Worm (Caenorhabditis elegans): ENCODE results near the gene clec-39.

The clec-39 gene

ce11 chrV:16729961-16730360 is 9.1 kb upstream of the clec-39 start, which contains the start of gene srz-99:
srz-99 (plus strand) TSS chrV:16730261.
- no peak for TF ChIP-seq W03F9.2 (tag; optimal IDR thresholded peaks at IDR 0.05)
- TF ChIP-seq dao-5 (tag; optimal IDR thresholded peaks at IDR 0.05) = no peak
- no peak for TF ChIP-seq him-1 (tag; optimal IDR thresholded peaks at IDR 0.05)

DNA sequence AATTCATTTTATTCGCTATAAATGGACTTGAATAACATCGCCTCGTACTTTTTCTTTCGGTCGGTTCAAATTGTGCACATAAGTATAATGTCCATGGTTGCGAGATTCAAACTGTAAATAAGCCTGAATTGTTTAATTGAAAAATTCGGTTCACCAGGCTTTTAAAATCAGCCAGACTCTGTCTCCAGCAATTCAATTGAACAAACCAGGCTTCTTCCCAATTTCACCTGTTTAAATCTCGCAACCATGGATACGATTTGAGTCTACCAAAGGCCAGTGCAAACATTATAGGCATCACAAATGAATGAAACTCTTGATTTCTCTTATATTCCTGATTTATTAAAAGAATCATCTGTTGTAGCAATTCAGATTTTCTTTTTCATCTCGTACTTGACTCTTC is 7.5 kb upstream of the clec-39 start, which contains the start of gene srz-100:
srz-100 (plus strand) TSS at position 301 of the 400 bp plus-strand sequence.
- no peak for TF ChIP-seq dao-5 (tag; optimal IDR thresholded peaks at IDR 0.05)
- TF ChIP-seq W03F9.2 (tag; optimal IDR thresholded peaks at IDR 0.05) = no peak
- no peak for TF ChIP-seq him-1 (tag; optimal IDR thresholded peaks at IDR 0.05)

- no peak for TF ChIP-seq W03F9.2 (tag; optimal IDR thresholded peaks at IDR 0.05)
- TF ChIP-seq him-1 (tag; optimal IDR thresholded peaks at IDR 0.05) = no peak
- no peak for TF ChIP-seq dao-5 (tag; optimal IDR thresholded peaks at IDR 0.05)
These were observed 5.4 kb upstream of the clec-39 start, which contains the start of gene T25E12.16 for ce11 chrV:16733681-16734080. T25E12.16 (minus strand) TSS chrV:16733781.

DNA sequence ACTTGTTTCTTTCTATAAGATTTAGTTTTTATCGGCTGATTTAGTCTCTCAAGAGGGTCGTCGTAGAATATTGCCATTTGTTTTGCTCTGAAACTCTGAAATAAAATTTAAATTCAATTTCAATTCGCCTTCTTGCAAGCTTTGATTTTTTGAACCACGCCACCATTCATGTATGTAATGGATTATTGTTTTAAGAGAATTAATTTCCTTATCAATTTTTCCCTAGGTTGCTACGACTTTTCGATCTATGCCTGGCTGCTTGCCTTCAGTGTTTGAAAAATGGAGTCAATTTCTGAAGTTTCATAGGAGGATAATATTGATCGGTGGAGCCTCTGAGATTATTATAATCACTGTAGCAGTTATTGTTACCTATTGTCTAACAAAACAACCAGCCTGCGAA is 3.5 kb upstream of the clec-39 start, which contains the start of the genes clec-38 and clec-34:
clec-38 (minus strand) TSS at position 101 of the 400 bp plus-strand sequence.
clec-34 (plus strand) TSS at position 248 of the 400 bp plus-strand sequence.
- TF ChIP-seq W03F9.2 (tag; optimal IDR thresholded peaks at IDR 0.05) = no peak
- TF ChIP-seq him-1 (tag; optimal IDR thresholded peaks at IDR 0.05) = no peak
- no peak for TF ChIP-seq dao-5 (tag; optimal IDR thresholded peaks at IDR 0.05)

- TF ChIP-seq W03F9.2 (tag; optimal IDR thresholded peaks at IDR 0.05) (no peak), him-1 (tag; optimal IDR thresholded peaks at IDR 0.05) (no peak), dao-5 (tag; optimal IDR thresholded peaks at IDR 0.05) (no peak)
These were observed 3.1 kb downstream of the clec-39 start, which contains the start of gene T25E12.6 for ce11 chrV:16742123-16742522. T25E12.6 (plus strand) TSS chrV:16742423.

- no peak for TF ChIP-seq him-1 (tag; optimal IDR thresholded peaks at IDR 0.05)
- TF ChIP-seq W03F9.2 (tag; optimal IDR thresholded peaks at IDR 0.05) = no peak
- TF ChIP-seq dao-5 (tag; optimal IDR thresholded peaks at IDR 0.05) = no peak
These were observed 5.7 kb downstream of the clec-39 start for ce11 chrV:16744783-16745182.

ce11 chrV:16745214-16745613 is 6.1 kb downstream of the clec-39 start:
- TF ChIP-seq dao-5 (tag; optimal IDR thresholded peaks at IDR 0.05) (no peak), W03F9.2 (tag; optimal IDR thresholded peaks at IDR 0.05) (no peak), him-1 (tag; optimal IDR thresholded peaks at IDR 0.05) (no peak)

DNA sequence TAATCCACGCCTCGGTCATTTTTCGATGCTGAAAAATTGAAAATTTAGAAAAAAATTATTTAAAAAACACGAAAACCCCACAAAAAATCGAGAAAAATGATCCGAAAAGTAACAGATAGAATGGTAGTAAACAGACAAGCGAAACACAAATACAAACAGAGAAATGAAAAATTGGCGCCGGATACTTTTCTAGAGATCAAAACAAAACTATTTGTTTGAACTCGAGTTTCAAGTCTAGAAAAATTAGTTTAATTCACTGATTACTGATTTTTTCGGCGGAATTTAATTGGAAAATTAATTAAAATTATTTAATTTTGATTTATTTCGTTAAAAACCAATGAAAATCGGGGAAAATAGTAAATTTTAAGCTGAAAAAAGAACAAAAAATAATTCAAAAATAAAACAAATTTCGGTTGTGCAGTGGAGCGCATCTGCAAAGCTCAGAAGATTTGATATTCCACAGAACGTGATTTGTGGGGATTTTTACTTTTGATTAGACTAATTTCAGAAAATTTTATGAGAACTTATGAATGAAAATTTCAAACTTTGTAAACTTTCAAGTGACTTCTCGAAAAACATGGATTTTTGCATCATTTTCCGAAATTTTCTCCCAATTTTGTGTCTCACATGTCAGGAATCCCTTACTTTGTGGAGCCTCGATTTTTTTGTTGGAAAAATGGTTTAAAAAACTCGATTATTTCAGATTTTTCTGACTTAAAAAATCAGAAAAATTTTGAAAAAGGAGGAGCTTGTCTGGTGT is 7.3 kb downstream of the clec-39 start, which contains the start of gene gyg-2:
gyg-2 (minus strand) TSS at position 28 of the 760 bp plus-strand sequence.
- TF ChIP-seq W03F9.2 (tag; optimal IDR thresholded peaks at IDR 0.05) = no peak
- TF ChIP-seq him-1 (tag; optimal IDR thresholded peaks at IDR 0.05) = no peak
- no peak for TF ChIP-seq dao-5 (tag; optimal IDR thresholded peaks at IDR 0.05)

DNA sequence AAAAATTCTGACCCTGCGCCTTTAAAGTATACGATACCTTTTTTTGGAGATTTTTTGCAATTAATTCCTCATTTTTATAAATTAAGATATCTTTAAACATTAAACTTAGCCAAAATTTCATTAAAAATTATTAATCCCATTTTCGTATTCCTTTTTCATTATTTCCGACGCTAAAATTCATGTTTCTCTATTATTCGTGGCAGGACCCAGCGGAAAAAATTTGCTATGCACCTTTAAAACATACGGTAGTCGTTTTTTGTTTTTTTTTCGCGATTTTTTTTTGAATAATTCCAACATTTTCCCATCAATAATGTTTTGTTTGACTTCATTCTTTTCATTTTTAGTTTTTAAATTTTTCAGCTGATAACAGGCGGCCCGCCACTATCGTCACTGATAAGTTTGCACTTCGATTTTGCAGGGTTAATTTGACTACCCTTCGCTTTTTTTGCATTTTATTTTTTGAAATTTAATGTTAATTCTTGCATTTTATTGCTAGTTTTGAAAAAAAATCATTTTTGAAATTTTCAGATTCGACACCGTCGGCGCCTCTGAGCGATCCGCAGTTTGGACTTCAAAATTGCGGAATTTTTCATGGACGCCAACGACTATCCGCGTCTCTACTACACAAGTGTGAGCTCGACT is 8.1 kb downstream of the clec-39 start, which contains the start of gene dkf-2:
dkf-2 (plus strand) TSS at position 592 of the 642 bp plus-strand sequence.
- TF ChIP-seq dao-5 (tag; optimal IDR thresholded peaks at IDR 0.05) (no peak), W03F9.2 (tag; optimal IDR thresholded peaks at IDR 0.05) (no peak), him-1 (tag; optimal IDR thresholded peaks at IDR 0.05) (no peak)

ce11 chrV:16749473-16749872 is 10.4 kb downstream of the clec-39 start:
- no peak for TF ChIP-seq him-1 (tag; optimal IDR thresholded peaks at IDR 0.05)
- TF ChIP-seq W03F9.2 (tag; optimal IDR thresholded peaks at IDR 0.05) = no peak
- no peak for TF ChIP-seq dao-5 (tag; optimal IDR thresholded peaks at IDR 0.05)

DNA sequence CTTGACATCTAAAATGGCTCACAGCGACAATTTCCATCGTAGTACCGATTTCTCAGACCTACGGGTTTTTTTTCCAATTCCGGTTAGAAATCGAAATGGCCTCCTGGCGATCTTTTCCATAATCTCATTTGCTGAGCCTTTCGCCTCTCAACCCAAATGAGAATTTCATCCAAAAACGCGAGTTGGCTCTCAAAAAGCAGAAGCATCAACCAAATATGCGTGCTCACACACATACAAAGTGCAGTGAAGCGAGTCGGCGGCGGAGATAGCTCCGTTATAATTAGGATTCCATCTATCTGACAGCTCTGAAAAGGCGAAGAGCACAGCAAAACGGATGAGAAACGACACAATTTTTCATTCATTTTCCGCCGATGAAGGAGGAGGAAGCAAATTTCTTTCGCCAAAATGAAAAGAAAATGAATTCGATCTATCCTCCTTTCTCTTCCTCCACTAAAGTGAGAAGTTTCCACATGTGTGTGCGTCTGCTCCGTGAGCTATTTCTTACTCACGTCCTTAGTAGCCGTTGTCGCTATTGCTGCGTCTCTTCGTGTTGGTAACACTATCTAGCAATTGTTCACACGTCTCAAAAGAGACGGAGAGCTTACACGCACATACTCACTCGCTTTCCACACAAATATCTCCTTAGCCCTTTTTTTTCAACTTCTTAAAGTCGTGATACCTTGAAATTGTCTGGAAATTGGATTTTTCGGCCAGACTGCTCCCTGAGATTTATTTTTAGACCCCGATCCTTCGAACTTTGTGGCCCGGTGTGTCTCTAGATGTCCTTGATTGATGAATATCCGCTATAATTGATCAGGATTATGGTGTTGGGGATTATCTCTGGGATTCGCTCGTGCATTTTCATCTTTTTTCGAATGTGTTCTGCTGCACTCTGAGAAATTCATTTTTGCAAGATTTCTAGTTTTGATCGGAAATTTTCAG is 13.3 kb downstream of the clec-39 start:
- no peak for TF ChIP-seq dao-5 (tag; optimal IDR thresholded peaks at IDR 0.05)
- no peak for TF ChIP-seq W03F9.2 (tag; optimal IDR thresholded peaks at IDR 0.05)
- no peak for TF ChIP-seq him-1 (tag; optimal IDR thresholded peaks at IDR 0.05)

DNA sequence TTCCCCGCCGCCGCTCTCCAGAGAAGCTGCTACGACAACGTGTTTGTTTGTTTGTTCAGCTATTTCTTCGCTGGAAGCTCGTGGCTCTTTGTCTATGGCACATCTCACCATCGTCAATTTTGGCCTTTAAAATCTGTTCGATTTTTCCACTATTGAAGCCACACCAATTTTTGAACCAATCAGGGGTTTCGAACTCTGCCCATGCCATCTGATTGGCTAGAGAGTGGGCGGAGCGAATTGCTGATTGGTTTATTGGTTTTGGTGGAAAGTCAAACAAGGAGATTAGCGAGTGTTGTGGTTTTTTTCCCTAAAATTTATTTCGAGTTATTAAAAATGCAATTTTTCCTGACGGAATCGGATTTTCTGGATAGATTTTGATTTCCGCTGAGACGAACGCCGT is 17.1 kb downstream of the clec-39 start:
- TF ChIP-seq W03F9.2 (tag; optimal IDR thresholded peaks at IDR 0.05) = no peak
- TF ChIP-seq him-1 (tag; optimal IDR thresholded peaks at IDR 0.05) = no peak
- no peak for TF ChIP-seq dao-5 (tag; optimal IDR thresholded peaks at IDR 0.05)

ce11 chrV:16759937-16760336 is 20.9 kb downstream of the clec-39 start:
- TF ChIP-seq dao-5 (tag; optimal IDR thresholded peaks at IDR 0.05) (no peak), him-1 (tag; optimal IDR thresholded peaks at IDR 0.05) (no peak), W03F9.2 (tag; optimal IDR thresholded peaks at IDR 0.05) (no peak)

Measured in whole organism, L4/young adult.